Fruit fly (Drosophila melanogaster): ENCODE measurements around the gene fbl.

dm6 chr3L:20395257-20395909 is 11.2 kb downstream of the fbl start:
- TF ChIP-seq CG8478 (optimal IDR thresholded peaks at IDR 0.05), result no peak
- no peak for TF ChIP-seq CTCF (optimal IDR thresholded peaks at IDR 0.05)

Data from S2 (cell line).